Worm (Caenorhabditis elegans) whole organism, L2 larva: ENCODE results near the gene F47C12.7.

Experiments
- C34F6.9 ChIP-seq: fragments of 150-350 bp; optimal IDR thresholded peaks from 2 replicates; lab custom pipeline; 2014; ENCODE audit warnings: missing biosample characterization, missing genetic modification characterization
- F13H6.1 ChIP-seq: sonication (generic microtip); optimal IDR thresholded peaks from 2 replicates; lab custom pipeline; 2016; ENCODE audit warnings: missing genetic modification characterization, missing compliant biosample characterization
- R02D3.7 ChIP-seq: fragments of 150-350 bp; optimal IDR thresholded peaks from 2 replicates; lab custom pipeline; 2014; ENCODE audit warnings: missing biosample characterization, missing genetic modification characterization
- Y55F3AM.14 ChIP-seq: fragments of 200-800 bp; sonication (Bioruptor generic); optimal IDR thresholded peaks from 2 replicates; lab custom pipeline; 2018; ENCODE audit warnings: mild to moderate bottlenecking, missing genetic modification characterization, missing compliant biosample characterization
- ZK546.5 ChIP-seq: sonication (generic microtip); optimal IDR thresholded peaks from 2 replicates; lab custom pipeline; 2017; ENCODE audit warnings: missing biosample characterization, missing genetic modification characterization
- aly-2 ChIP-seq: fragments of 150-350 bp; optimal IDR thresholded peaks from 2 replicates; lab custom pipeline; 2014; ENCODE audit warnings: missing biosample characterization, missing genetic modification characterization
- ama-1 ChIP-seq: fragments of 150-350 bp; optimal IDR thresholded peaks from 2 replicates; lab custom pipeline; 2018; ENCODE audit warnings: inconsistent platforms
- blmp-1 ChIP-seq: sonication (generic microtip); optimal IDR thresholded peaks from 2 replicates; lab custom pipeline; 2017; ENCODE audit warnings: missing genetic modification characterization, mild to moderate bottlenecking, missing compliant biosample characterization, antibody characterized with exemption, moderate library complexity; ENCODE audit not compliant: insufficient read depth
- ceh-16 ChIP-seq: fragments of 150-350 bp; optimal IDR thresholded peaks from 2 replicates; lab custom pipeline; 2014; ENCODE audit warnings: missing biosample characterization, missing genetic modification characterization
- ceh-82 ChIP-seq: fragments of 150-350 bp; optimal IDR thresholded peaks from 2 replicates; lab custom pipeline; 2014; ENCODE audit warnings: missing biosample characterization, missing genetic modification characterization
- crh-2 ChIP-seq: sonication (generic microtip); optimal IDR thresholded peaks from 2 replicates; lab custom pipeline; 2017; ENCODE audit warnings: missing biosample characterization, missing genetic modification characterization
- dmd-4 ChIP-seq: sonication (generic microtip); optimal IDR thresholded peaks from 2 replicates; lab custom pipeline; 2017; ENCODE audit warnings: missing biosample characterization, missing genetic modification characterization
- egl-27 ChIP-seq: sonication (generic microtip); optimal IDR thresholded peaks from 3 replicates; lab custom pipeline; 2017; ENCODE audit warnings: missing biosample characterization, missing genetic modification reagents, missing genetic modification characterization
- elt-1 ChIP-seq: fragments of 150-350 bp; optimal IDR thresholded peaks from 2 replicates; lab custom pipeline; 2014; ENCODE audit warnings: missing biosample characterization, missing genetic modification characterization
- elt-3 ChIP-seq: sonication (generic microtip); optimal IDR thresholded peaks from 2 replicates; lab custom pipeline; 2017; ENCODE audit warnings: missing biosample characterization, missing genetic modification characterization
- fos-1 ChIP-seq: fragments of 150-350 bp; optimal IDR thresholded peaks from 2 replicates; lab custom pipeline; 2014; ENCODE audit warnings: missing biosample characterization, missing genetic modification characterization
- lin-11 ChIP-seq: fragments of 150-350 bp; sonication (generic microtip); optimal IDR thresholded peaks from 2 replicates; lab custom pipeline; 2014; ENCODE audit warnings: missing biosample characterization, missing genetic modification characterization, inconsistent platforms, mixed read lengths
- lin-13 ChIP-seq: fragments of 150-350 bp; optimal IDR thresholded peaks from 2 replicates; lab custom pipeline; 2014; ENCODE audit warnings: missing biosample characterization, missing genetic modification reagents, missing genetic modification characterization
- lin-39 ChIP-seq: fragments of 150-350 bp; optimal IDR thresholded peaks from 2 replicates; lab custom pipeline; 2014; ENCODE audit warnings: missing biosample characterization, missing genetic modification reagents, missing genetic modification characterization
- lsy-2 ChIP-seq, 2 experiments: fragments of 150-350 bp in 1 of 2; sonication (generic microtip) in 1 of 2; optimal IDR thresholded peaks; 2 replicates each; lab custom pipeline; 2014 to 2017; ENCODE audit warnings: missing biosample characterization in 2 of 2, missing genetic modification characterization in 2 of 2
- mab-5 ChIP-seq: fragments of 150-350 bp; optimal IDR thresholded peaks from 2 replicates; lab custom pipeline; 2014; ENCODE audit warnings: missing biosample characterization, missing genetic modification characterization
- mbf-1 ChIP-seq: sonication (generic microtip); optimal IDR thresholded peaks from 2 replicates; lab custom pipeline; 2017; ENCODE audit warnings: missing biosample characterization, missing genetic modification characterization
- mdl-1 ChIP-seq, 2 experiments: fragments of 150-350 bp in 1 of 2; sonication (generic microtip) in 1 of 2; optimal IDR thresholded peaks; 2 replicates each; lab custom pipeline; 2017; ENCODE audit warnings: missing biosample characterization in 2 of 2, missing genetic modification characterization in 2 of 2
- nhr-10 ChIP-seq: sonication (generic microtip); optimal IDR thresholded peaks from 2 replicates; lab custom pipeline; 2017; ENCODE audit warnings: missing biosample characterization, missing genetic modification characterization
- nhr-11 ChIP-seq: fragments of 150-350 bp; optimal IDR thresholded peaks from 2 replicates; lab custom pipeline; 2014; ENCODE audit warnings: missing biosample characterization, missing genetic modification characterization
- nhr-12 ChIP-seq: fragments of 150-350 bp; optimal IDR thresholded peaks from 2 replicates; lab custom pipeline; 2014; ENCODE audit warnings: missing biosample characterization, missing genetic modification characterization
- nhr-129 ChIP-seq: fragments of 150-350 bp; optimal IDR thresholded peaks from 2 replicates; lab custom pipeline; 2014; ENCODE audit warnings: missing biosample characterization, missing genetic modification characterization
- nhr-21 ChIP-seq: fragments of 150-350 bp; optimal IDR thresholded peaks from 2 replicates; lab custom pipeline; 2014; ENCODE audit warnings: missing biosample characterization, missing genetic modification characterization
- nhr-23 ChIP-seq: fragments of 150-350 bp; optimal IDR thresholded peaks from 2 replicates; lab custom pipeline; 2014; ENCODE audit warnings: missing biosample characterization, missing genetic modification reagents, missing genetic modification characterization
- nhr-237 ChIP-seq: fragments of 150-350 bp; optimal IDR thresholded peaks from 2 replicates; lab custom pipeline; 2014; ENCODE audit warnings: missing biosample characterization, missing genetic modification characterization
- nhr-25 ChIP-seq: fragments of 150-350 bp; sonication (generic microtip); optimal IDR thresholded peaks from 3 replicates; lab custom pipeline; 2014; ENCODE audit warnings: missing biosample characterization, missing genetic modification characterization
- nhr-6 ChIP-seq: fragments of 150-350 bp; optimal IDR thresholded peaks from 2 replicates; lab custom pipeline; 2014; ENCODE audit warnings: missing biosample characterization, missing genetic modification characterization
- nhr-77 ChIP-seq: fragments of 150-350 bp; optimal IDR thresholded peaks from 2 replicates; lab custom pipeline; 2014; ENCODE audit warnings: missing biosample characterization, missing genetic modification characterization
- peb-1 ChIP-seq: fragments of 150-350 bp; optimal IDR thresholded peaks from 2 replicates; lab custom pipeline; 2014; ENCODE audit warnings: missing biosample characterization, missing genetic modification characterization
- sem-4 ChIP-seq: fragments of 150-350 bp; optimal IDR thresholded peaks from 2 replicates; lab custom pipeline; 2014; ENCODE audit warnings: missing biosample characterization, missing genetic modification reagents, missing genetic modification characterization
- skn-1 ChIP-seq: sonication (generic microtip); optimal IDR thresholded peaks from 2 replicates; lab custom pipeline; 2017; ENCODE audit warnings: missing biosample characterization, missing genetic modification characterization
- sma-3 ChIP-seq: sonication (generic microtip); optimal IDR thresholded peaks from 2 replicates; lab custom pipeline; 2016; ENCODE audit warnings: missing genetic modification reagents, missing genetic modification characterization, missing compliant biosample characterization
- sma-9 ChIP-seq, 2 experiments: fragments of 150-350 bp in 1 of 2; sonication (generic microtip) in 1 of 2; optimal IDR thresholded peaks; 2 replicates each; lab custom pipeline; 2014 to 2016; ENCODE audit warnings: missing genetic modification characterization in 2 of 2, mild to moderate bottlenecking in 1 of 2, missing biosample characterization in 1 of 2, missing compliant biosample characterization in 1 of 2, missing genetic modification reagents in 1 of 2, moderate library complexity in 1 of 2
- snpc-4 ChIP-seq: fragments of 150-350 bp; optimal IDR thresholded peaks from 2 replicates; lab custom pipeline; 2014; ENCODE audit warnings: missing biosample characterization, missing genetic modification characterization
- unc-39 ChIP-seq: fragments of 150-350 bp; optimal IDR thresholded peaks from 2 replicates; lab custom pipeline; 2014; ENCODE audit warnings: missing biosample characterization, missing genetic modification characterization
- unc-55 ChIP-seq: fragments of 150-350 bp; sonication (generic microtip); optimal IDR thresholded peaks from 3 replicates; lab custom pipeline; 2014; ENCODE audit warnings: missing biosample characterization, missing genetic modification reagents, missing genetic modification characterization
- zag-1 ChIP-seq: fragments of 150-350 bp; optimal IDR thresholded peaks from 2 replicates; lab custom pipeline; 2014; ENCODE audit warnings: missing biosample characterization, missing genetic modification characterization
- ztf-11 ChIP-seq: sonication (generic microtip); optimal IDR thresholded peaks from 2 replicates; lab custom pipeline; 2017; ENCODE audit warnings: missing biosample characterization, missing genetic modification characterization
- ztf-4 ChIP-seq: fragments of 150-350 bp; optimal IDR thresholded peaks from 2 replicates; lab custom pipeline; 2014; ENCODE audit warnings: missing biosample characterization, missing genetic modification characterization

Gene F47C12.7

ce11 chrIV:4033490-4033889, 38.2 kb upstream of the F47C12.7 start:
- TF ChIP-seq egl-27 (tag; lab: Kevin White, UChicago) (no peak), F13H6.1 (tag; lab: Kevin White, UChicago) (no peak), lsy-2 (tag; optimal IDR thresholded peaks at IDR 0.05; lab: Kevin White, UChicago) (peak in 1 of 2 experiments; percentile 11), nhr-129 (tag; lab: Kevin White, UChicago) (peak; percentile 36), nhr-237 (tag; lab: Kevin White, UChicago) (no peak), ama-1 (lab: Kevin White, UChicago) (no peak), mab-5 (no peak), mdl-1 (tag; optimal IDR thresholded peaks at IDR 0.05; lab: Kevin White, UChicago) (peak in 1 of 2 experiments; percentile 24), nhr-77 (tag; lab: Kevin White, UChicago) (no peak), ZK546.5 (tag; lab: Kevin White, UChicago) (no peak), sma-9 (GFP tag; optimal IDR thresholded peaks at IDR 0.05; lab: Kevin White, UChicago) (peak; percentile 18), sma-9 (tag; optimal IDR thresholded peaks at IDR 0.05; lab: Kevin White, UChicago) (no peak), nhr-10 (tag; lab: Kevin White, UChicago) (no peak), peb-1 (tag; lab: Kevin White, UChicago) (no peak), crh-2 (tag; lab: Kevin White, UChicago) (peak; percentile 6), elt-3 (tag; lab: Kevin White, UChicago) (no peak), nhr-25 (tag; lab: Kevin White, UChicago) (no peak), nhr-12 (tag; lab: Kevin White, UChicago) (no peak), unc-39 (tag; lab: Kevin White, UChicago) (no peak), sem-4 (tag; lab: Kevin White, UChicago) (no peak), unc-55 (peak; percentile 39), C34F6.9 (tag; lab: Kevin White, UChicago) (peak; percentile 27), R02D3.7 (tag; lab: Kevin White, UChicago) (no peak), lin-13 (GFP tag; lab: Kevin White, UChicago) (no peak)

ce11 chrIV:4032350-4032749, 37.1 kb upstream of the F47C12.7 start:
- TF ChIP-seq ztf-4 (tag; lab: Kevin White, UChicago) = no peak
- TF ChIP-seq fos-1 = peak; percentile 58
- TF ChIP-seq peb-1 (tag; lab: Kevin White, UChicago) = no peak

- TF ChIP-seq ZK546.5 (tag; lab: Kevin White, UChicago) (no peak), dmd-4 (tag; lab: Kevin White, UChicago) (no peak), ceh-16 (peak; percentile 82), nhr-129 (tag; lab: Kevin White, UChicago) (peak; percentile 6), nhr-11 (no peak), F13H6.1 (tag; lab: Kevin White, UChicago) (no peak), ama-1 (lab: Kevin White, UChicago) (no peak), nhr-25 (tag; lab: Kevin White, UChicago) (peak; percentile 80), C34F6.9 (tag; lab: Kevin White, UChicago) (no peak), nhr-10 (tag; lab: Kevin White, UChicago) (no peak), lsy-2 (tag; optimal IDR thresholded peaks at IDR 0.05; lab: Kevin White, UChicago) (no peak), ztf-4 (tag; lab: Kevin White, UChicago) (no peak), nhr-12 (tag; lab: Kevin White, UChicago) (no peak), zag-1 (tag; lab: Kevin White, UChicago) (no peak), elt-1 (tag; lab: Kevin White, UChicago) (no peak), lin-11 (tag; lab: Kevin White, UChicago) (no peak), ztf-11 (tag; lab: Kevin White, UChicago) (no peak), fos-1 (peak; percentile 6), Y55F3AM.14 (no peak), nhr-6 (tag; lab: Kevin White, UChicago) (no peak), snpc-4 (tag; lab: Kevin White, UChicago) (no peak), skn-1 (tag; lab: Kevin White, UChicago) (no peak), nhr-21 (peak; percentile 69), mab-5 (no peak), unc-55 (no peak), lin-39 (tag; lab: Kevin White, UChicago) (no peak), lin-13 (GFP tag; lab: Kevin White, UChicago) (peak; percentile 6), crh-2 (tag; lab: Kevin White, UChicago) (no peak), nhr-23 (no peak), mbf-1 (tag; lab: Kevin White, UChicago) (no peak), aly-2 (no peak), peb-1 (tag; lab: Kevin White, UChicago) (no peak), nhr-77 (tag; lab: Kevin White, UChicago) (no peak), ceh-82 (tag; lab: Kevin White, UChicago) (no peak), sma-3 (peak; percentile 65), sma-9 (GFP tag; optimal IDR thresholded peaks at IDR 0.05; lab: Kevin White, UChicago) (peak; percentile 46), sma-9 (tag; optimal IDR thresholded peaks at IDR 0.05; lab: Kevin White, UChicago) (no peak), nhr-237 (tag; lab: Kevin White, UChicago) (no peak), blmp-1 (tag; lab: Kevin White, UChicago) (peak; percentile 66), unc-39 (tag; lab: Kevin White, UChicago) (no peak), egl-27 (tag; lab: Kevin White, UChicago) (no peak), elt-3 (tag; lab: Kevin White, UChicago) (no peak), mdl-1 (tag; optimal IDR thresholded peaks at IDR 0.05; lab: Kevin White, UChicago) (no peak), R02D3.7 (tag; lab: Kevin White, UChicago) (no peak)
These were observed 35.8 kb upstream of the F47C12.7 start for ce11 chrIV:4030917-4031599.
